Worm (Caenorhabditis elegans) whole organism, early embryonic: ENCODE data around the gene dhs-14.

Source experiments
- aly-1 ChIP-seq: sonication (generic microtip); optimal IDR thresholded peaks from 2 replicates; lab custom pipeline; 2016; ENCODE audit warnings: missing genetic modification characterization, missing compliant biosample characterization
- ama-1 ChIP-seq: fragments of 150-350 bp; optimal IDR thresholded peaks from 2 replicates; lab custom pipeline; 2014
- ets-7 ChIP-seq: sonication (generic microtip); optimal IDR thresholded peaks from 2 replicates; lab custom pipeline; 2016; ENCODE audit warnings: missing genotype, missing genetic modification characterization, missing compliant biosample characterization
- flt-1 ChIP-seq: fragments of 200-800 bp; sonication (Bioruptor generic); IDR thresholded peaks from 2 replicates; pipeline ENCODE4 v1.3.6; 2022; ENCODE audit warnings: missing genetic modification characterization, missing compliant biosample characterization
- hmbx-1 ChIP-seq: sonication (generic microtip); optimal IDR thresholded peaks from 2 replicates; lab custom pipeline; 2016; ENCODE audit warnings: mild to moderate bottlenecking, missing genetic modification characterization, missing compliant biosample characterization
- hnd-1 ChIP-seq: sonication (generic microtip); optimal IDR thresholded peaks from 2 replicates; lab custom pipeline; 2016; ENCODE audit warnings: missing genetic modification characterization, missing compliant biosample characterization
- pes-1 ChIP-seq: fragments of 200-800 bp; sonication (Bioruptor generic); IDR thresholded peaks from 2 replicates; pipeline ENCODE4 v1.3.6; 2022; ENCODE audit warnings: missing genetic modification reagents, missing genetic modification characterization, missing compliant biosample characterization
- scrt-1 ChIP-seq: fragments of 200-800 bp; sonication (Bioruptor generic); IDR thresholded peaks from 2 replicates; pipeline ENCODE4 v1.3.6; 2022; ENCODE audit warnings: missing genetic modification characterization, missing compliant biosample characterization
- sea-1 ChIP-seq: fragments of 200-800 bp; sonication (Bioruptor generic); conservative IDR thresholded peaks from 2 replicates; pipeline ENCODE4 v1.3.6; 2022; ENCODE audit warnings: missing genetic modification characterization, missing compliant biosample characterization
- tbx-11 ChIP-seq: fragments of 200-800 bp; sonication (Bioruptor generic); IDR thresholded peaks from 2 replicates; pipeline ENCODE4 v1.3.6; 2022; ENCODE audit warnings: missing genetic modification characterization, missing compliant biosample characterization
- tra-4 ChIP-seq: sonication (generic microtip); optimal IDR thresholded peaks from 2 replicates; lab custom pipeline; 2017; ENCODE audit warnings: missing genetic modification characterization, missing compliant biosample characterization

DNA sequence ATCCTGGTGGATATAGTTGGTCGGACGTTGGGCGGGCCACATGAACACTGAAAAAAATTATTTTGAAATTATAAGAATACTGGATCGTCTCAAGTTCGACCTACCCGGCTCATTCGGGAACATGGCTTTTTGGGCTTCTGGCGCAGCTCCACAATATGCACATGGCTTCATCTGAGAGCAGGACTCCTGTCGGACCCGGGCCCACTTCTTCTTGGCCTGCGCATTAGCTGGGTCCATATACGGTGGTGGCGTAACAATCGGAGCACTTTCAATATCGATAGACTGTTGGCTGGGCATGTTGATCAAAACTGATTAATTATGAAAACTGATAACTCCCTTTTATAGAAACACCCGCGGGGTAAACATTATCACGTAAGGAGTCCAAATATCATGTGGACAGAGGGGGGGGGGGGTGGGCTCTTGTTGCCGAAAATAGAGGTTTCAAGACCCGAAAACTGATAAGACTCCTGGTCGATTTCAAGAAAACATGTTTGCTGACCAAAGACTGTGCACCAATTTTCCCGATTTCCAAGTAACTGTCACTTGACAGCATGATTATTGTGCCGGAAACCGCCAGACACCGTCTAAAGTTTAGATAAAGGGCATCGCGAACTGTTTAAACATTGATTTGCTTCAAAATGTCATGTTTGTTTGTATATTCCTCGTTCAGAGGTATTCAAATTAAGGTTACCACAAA is 34.1 kb downstream of the dhs-14 start, which contains the start of gene dod-3:
- no peak for TF ChIP-seq tbx-11 (GFP tag; lab: Robert Waterston, UW)
- no peak for TF ChIP-seq ets-7 (tag; lab: Kevin White, UChicago)
- no peak for TF ChIP-seq tra-4
- no peak for TF ChIP-seq ama-1 (lab: Kevin White, UChicago)
- no peak for TF ChIP-seq pes-1 (GFP tag; lab: Robert Waterston, UW)
- TF ChIP-seq scrt-1, result no peak
- TF ChIP-seq flt-1 (GFP tag; lab: Robert Waterston, UW), result no peak
- no peak for TF ChIP-seq sea-1 (GFP tag; lab: Robert Waterston, UW)
- no peak for TF ChIP-seq hmbx-1 (tag; lab: Kevin White, UChicago)
- TF ChIP-seq aly-1 (tag; lab: Kevin White, UChicago), result no peak
- TF ChIP-seq hnd-1 (tag; lab: Kevin White, UChicago), result no peak
